Worm (Caenorhabditis elegans) whole organism, young adult: Measurements from ENCODE around the gene C29F7.3.

Source experiments
- bed-1 ChIP-seq: fragments of 200-800 bp; sonication (Bioruptor generic); IDR thresholded peaks from 2 replicates; pipeline ENCODE4 v1.3.6; 2022; ENCODE audit warnings: missing genetic modification reagents, missing genetic modification characterization, missing compliant biosample characterization
- pbrm-1 ChIP-seq: fragments of 200-800 bp; sonication (Bioruptor generic); IDR thresholded peaks from 2 replicates; pipeline ENCODE4 v1.3.6; 2022; ENCODE audit warnings: missing genetic modification reagents, missing genetic modification characterization, missing compliant biosample characterization

DNA sequence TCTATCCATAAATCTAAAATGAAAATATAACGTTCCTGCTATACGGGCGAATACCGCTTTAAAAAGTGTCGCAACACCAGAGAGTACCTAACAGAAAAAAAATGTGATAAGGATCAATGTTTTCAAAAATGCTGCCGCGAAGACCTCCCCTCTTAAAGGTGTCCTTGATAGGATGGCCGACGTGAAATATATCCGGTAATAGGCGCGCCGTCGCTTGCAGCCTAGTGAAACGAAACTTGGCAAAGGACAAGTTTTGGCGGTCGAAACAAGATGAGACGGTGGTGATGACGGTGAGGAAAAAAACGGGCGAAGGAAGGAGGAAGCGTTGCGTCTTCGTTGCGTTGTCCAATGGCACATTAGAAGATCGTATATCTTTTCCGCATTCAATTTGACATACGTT lies 30.9 kb downstream of the C29F7.3 start:
- TF ChIP-seq pbrm-1 (GFP tag; lab: Robert Waterston, UW) (no peak), bed-1 (GFP tag; lab: Robert Waterston, UW) (no peak)
